Fruit fly (Drosophila melanogaster) whole organism: ENCODE measurements around the gene Bin1.

Experiments used
- CG8478 ChIP-seq: fragments of >200 bp; optimal IDR thresholded peaks from 2 replicates; lab custom pipeline; 2018; ENCODE audit warnings: inconsistent platforms
- Dll ChIP-seq: fragments of >200 bp; optimal IDR thresholded peaks from 2 replicates; lab custom pipeline; 2017
- EcR ChIP-seq, 2 experiments: fragments of >200 bp; optimal IDR thresholded peaks; 2 replicates each; lab custom pipeline; 2017; ENCODE audit warnings: missing biosample characterization in 2 of 2, missing genetic modification characterization in 2 of 2, missing genetic modification reagents in 2 of 2
- pan ChIP-seq: fragments of >200 bp; optimal IDR thresholded peaks from 2 replicates; lab custom pipeline; 2017
- psq ChIP-seq: fragments of >200 bp; optimal IDR thresholded peaks from 2 replicates; lab custom pipeline; 2017
- usp ChIP-seq: fragments of >200 bp; optimal IDR thresholded peaks from 2 replicates; lab custom pipeline; 2017; ENCODE audit warnings: missing biosample characterization, missing genetic modification characterization, mixed read lengths

Bin1 gene

dm6 chr3R:16220050-16220670 lies 30.8 kb upstream of the Bin1 start:
- no peak for TF ChIP-seq Dll (lab: Kevin White, UChicago)
- TF ChIP-seq psq = no peak
- no peak for TF ChIP-seq pan
- TF ChIP-seq CG8478 (lab: Kevin White, UChicago) = no peak
- no peak for TF ChIP-seq EcR (GFP tag; optimal IDR thresholded peaks at IDR 0.05; lab: Kevin White, UChicago)
- no peak for TF ChIP-seq usp

DNA sequence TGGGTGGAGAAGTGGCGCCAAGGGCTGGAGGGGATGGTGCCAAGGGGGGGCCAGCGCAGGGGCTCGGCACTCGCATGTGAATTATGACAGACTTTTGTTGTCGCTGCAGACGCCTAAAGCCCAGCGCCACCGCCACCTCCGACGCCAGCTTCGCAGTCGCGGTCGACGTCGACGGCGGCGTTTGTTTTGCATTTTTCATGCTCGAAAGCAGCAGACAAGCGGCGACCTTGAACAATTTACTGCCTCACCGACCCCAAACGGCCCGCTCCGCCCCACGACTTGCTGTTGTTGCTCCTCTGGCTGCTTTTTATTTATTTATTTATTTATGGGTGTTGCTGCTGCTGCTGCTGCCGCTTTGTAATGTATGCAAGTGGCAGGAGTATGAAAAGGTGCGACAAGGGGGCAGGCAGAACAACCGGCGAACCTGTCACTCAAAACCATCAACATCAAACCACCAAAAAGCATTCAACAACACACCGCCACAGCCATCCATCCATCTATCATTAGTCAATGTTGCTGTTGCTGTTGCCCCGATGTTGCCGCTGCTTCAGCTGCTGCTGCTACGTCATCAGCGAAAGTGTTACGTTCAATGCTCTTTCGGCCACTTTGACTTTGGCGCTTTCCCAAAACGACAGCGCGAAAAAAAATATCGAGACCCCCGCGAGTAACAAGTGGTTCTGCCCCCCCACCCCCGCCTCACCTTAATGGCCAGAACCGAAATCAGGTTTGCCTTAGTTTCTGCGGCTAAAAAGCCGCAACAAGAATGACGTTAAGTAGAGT lies 29.1 kb upstream of the Bin1 start:
- TF ChIP-seq pan = no peak
- TF ChIP-seq Dll (lab: Kevin White, UChicago) = no peak
- TF ChIP-seq EcR (GFP tag; optimal IDR thresholded peaks at IDR 0.05; lab: Kevin White, UChicago) = no peak
- TF ChIP-seq usp = no peak
- no peak for TF ChIP-seq CG8478 (lab: Kevin White, UChicago)
- TF ChIP-seq psq = no peak

- no peak for TF ChIP-seq EcR (GFP tag; optimal IDR thresholded peaks at IDR 0.05; lab: Kevin White, UChicago)
- TF ChIP-seq CG8478 (lab: Kevin White, UChicago) = no peak
- TF ChIP-seq pan = no peak
- no peak for TF ChIP-seq Dll (lab: Kevin White, UChicago)
- TF ChIP-seq usp = no peak
- no peak for TF ChIP-seq psq
Observed at dm6 chr3R:16217368-16217767, 28.0 kb upstream of the Bin1 start.

- TF ChIP-seq pan (no peak), CG8478 (lab: Kevin White, UChicago) (no peak), usp (no peak), EcR (GFP tag; optimal IDR thresholded peaks at IDR 0.05; lab: Kevin White, UChicago) (no peak), Dll (lab: Kevin White, UChicago) (no peak), psq (no peak)
Observed at dm6 chr3R:16215319-16215701, 25.9 kb upstream of the Bin1 start.

dm6 chr3R:16214474-16215318 lies 25.3 kb upstream of the Bin1 start:
- TF ChIP-seq Dll (lab: Kevin White, UChicago) = no peak
- no peak for TF ChIP-seq CG8478 (lab: Kevin White, UChicago)
- TF ChIP-seq psq = no peak
- TF ChIP-seq EcR (GFP tag; optimal IDR thresholded peaks at IDR 0.05; lab: Kevin White, UChicago) = no peak
- TF ChIP-seq usp = no peak
- TF ChIP-seq pan = no peak

dm6 chr3R:16213792-16214473 lies 24.6 kb upstream of the Bin1 start:
- TF ChIP-seq usp (no peak), CG8478 (lab: Kevin White, UChicago) (no peak), EcR (GFP tag; optimal IDR thresholded peaks at IDR 0.05; lab: Kevin White, UChicago) (no peak), psq (no peak), Dll (lab: Kevin White, UChicago) (no peak), pan (no peak)

- no peak for TF ChIP-seq EcR (GFP tag; optimal IDR thresholded peaks at IDR 0.05; lab: Kevin White, UChicago)
- TF ChIP-seq pan = no peak
- TF ChIP-seq usp = no peak
Observed at dm6 chr3R:16212859-16213708, 23.7 kb upstream of the Bin1 start.

- no peak for TF ChIP-seq Dll (lab: Kevin White, UChicago)
- TF ChIP-seq EcR (GFP tag; optimal IDR thresholded peaks at IDR 0.05; lab: Kevin White, UChicago) = no peak
- no peak for TF ChIP-seq CG8478 (lab: Kevin White, UChicago)
- TF ChIP-seq psq = no peak
- TF ChIP-seq pan = no peak
Observed at dm6 chr3R:16211883-16212540, 22.6 kb upstream of the Bin1 start.

DNA sequence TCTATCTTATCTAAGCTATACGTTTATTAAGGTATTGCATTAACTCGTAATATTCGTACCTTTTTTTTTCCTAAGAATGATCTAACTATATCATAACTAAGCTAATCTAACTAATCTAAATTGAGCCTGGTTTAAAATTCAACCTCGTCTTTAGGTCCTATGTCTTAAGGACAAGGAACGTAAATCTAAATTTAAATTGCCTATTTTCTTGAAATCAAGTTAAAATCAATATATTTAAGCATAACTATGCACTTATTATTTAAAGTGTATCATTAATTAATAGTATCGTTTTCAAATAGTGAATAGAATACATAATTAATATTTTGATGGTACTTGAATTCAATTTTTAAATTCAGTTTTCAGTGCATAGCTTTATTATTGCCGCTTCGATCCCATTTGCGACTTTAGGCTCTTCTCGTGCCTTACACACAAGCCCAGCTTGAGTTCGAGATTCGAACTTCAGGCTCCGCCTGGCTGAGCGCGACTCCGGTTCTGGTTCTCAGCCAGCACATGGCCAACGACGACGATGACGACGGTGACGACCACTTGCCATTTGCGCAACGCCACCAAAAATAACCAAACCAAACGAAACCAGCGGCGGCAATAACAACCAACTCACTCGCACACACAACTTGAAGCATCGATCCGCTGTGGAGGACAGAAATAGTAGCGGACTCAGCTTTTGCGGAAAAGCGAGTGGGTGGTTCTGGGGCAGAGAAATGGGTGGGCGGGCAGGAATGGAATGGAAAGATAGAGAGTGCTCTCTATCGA lies 21.6 kb upstream of the Bin1 start:
- TF ChIP-seq usp = no peak
- no peak for TF ChIP-seq Dll (lab: Kevin White, UChicago)
- TF ChIP-seq psq = no peak
- no peak for TF ChIP-seq pan
- no peak for TF ChIP-seq CG8478 (lab: Kevin White, UChicago)
- no peak for TF ChIP-seq EcR (GFP tag; optimal IDR thresholded peaks at IDR 0.05; lab: Kevin White, UChicago)
